Worm (Caenorhabditis elegans) whole organism, L3 larva: ENCODE results near the gene cdkl-1.

Experiments
- R02D3.7 ChIP-seq: fragments of 150-350 bp; optimal IDR thresholded peaks from 2 replicates; lab custom pipeline; 2014; ENCODE audit warnings: missing biosample characterization, missing genetic modification characterization
- ZK546.5 ChIP-seq: sonication (generic microtip); optimal IDR thresholded peaks from 2 replicates; lab custom pipeline; 2017; ENCODE audit warnings: missing biosample characterization, missing genetic modification characterization
- ama-1 ChIP-seq: fragments of 150-350 bp; optimal IDR thresholded peaks from 2 replicates; lab custom pipeline; 2018
- ceh-16 ChIP-seq: sonication (generic microtip); optimal IDR thresholded peaks from 2 replicates; lab custom pipeline; 2017; ENCODE audit warnings: missing biosample characterization, missing genetic modification characterization
- ceh-28 ChIP-seq: fragments of 150-350 bp; optimal IDR thresholded peaks from 2 replicates; lab custom pipeline; 2014; ENCODE audit warnings: missing biosample characterization, missing genetic modification reagents, missing genetic modification characterization
- ceh-82 ChIP-seq: fragments of 150-350 bp; optimal IDR thresholded peaks from 2 replicates; lab custom pipeline; 2014; ENCODE audit warnings: missing biosample characterization, missing genetic modification characterization
- ceh-9 ChIP-seq: sonication (generic microtip); optimal IDR thresholded peaks from 2 replicates; lab custom pipeline; 2018; ENCODE audit warnings: missing biosample characterization, missing genetic modification characterization
- daf-12 ChIP-seq: fragments of 150-350 bp; optimal IDR thresholded peaks from 2 replicates; lab custom pipeline; 2014; ENCODE audit warnings: missing biosample characterization, missing genetic modification reagents, missing genetic modification characterization
- egl-27 ChIP-seq: sonication (generic microtip); optimal IDR thresholded peaks from 4 replicates; lab custom pipeline; 2017; ENCODE audit warnings: missing biosample characterization, missing genetic modification reagents, missing genetic modification characterization
- elt-1 ChIP-seq: fragments of 150-350 bp; optimal IDR thresholded peaks from 2 replicates; lab custom pipeline; 2014; ENCODE audit warnings: missing biosample characterization, missing genetic modification characterization
- elt-2 ChIP-seq: sonication (generic microtip); optimal IDR thresholded peaks from 2 replicates; lab custom pipeline; 2016; ENCODE audit warnings: missing genetic modification reagents, mild to moderate bottlenecking, missing genetic modification characterization, missing compliant biosample characterization
- elt-3 ChIP-seq, 3 experiments: fragments of 150-350 bp in 1 of 3; sonication (generic microtip) in 2 of 3; optimal IDR thresholded peaks; 2 replicates in 2 of 3; 4 replicates in 1 of 3; lab custom pipeline; 2014 to 2017; ENCODE audit warnings: missing biosample characterization in 3 of 3, missing genetic modification characterization in 3 of 3
- eor-1 ChIP-seq, 2 experiments: fragments of 150-350 bp; optimal IDR thresholded peaks; 2 replicates each; lab custom pipeline; 2014 to 2018; ENCODE audit warnings: missing biosample characterization in 2 of 2, missing genetic modification characterization in 2 of 2
- fkh-10 ChIP-seq: sonication (generic microtip); optimal IDR thresholded peaks from 2 replicates; lab custom pipeline; 2017; ENCODE audit warnings: missing biosample characterization, missing genetic modification reagents, missing genetic modification characterization
- fkh-2 ChIP-seq: fragments of 150-350 bp; optimal IDR thresholded peaks from 2 replicates; lab custom pipeline; 2014; ENCODE audit warnings: missing biosample characterization, missing genetic modification reagents, missing genetic modification characterization
- hmg-11 ChIP-seq: sonication (generic microtip); optimal IDR thresholded peaks from 2 replicates; lab custom pipeline; 2016; ENCODE audit warnings: missing genetic modification characterization, missing compliant biosample characterization
- jun-1 ChIP-seq: fragments of 150-350 bp; optimal IDR thresholded peaks from 2 replicates; lab custom pipeline; 2014; ENCODE audit warnings: missing biosample characterization, missing genetic modification reagents, missing genetic modification characterization
- lin-39 ChIP-seq: fragments of 150-350 bp; optimal IDR thresholded peaks from 2 replicates; lab custom pipeline; 2018; ENCODE audit warnings: missing biosample characterization, missing genetic modification reagents, missing genetic modification characterization
- lsy-12 ChIP-seq: sonication (generic microtip); optimal IDR thresholded peaks from 2 replicates; lab custom pipeline; 2016; ENCODE audit warnings: mild to moderate bottlenecking, missing genetic modification characterization, missing compliant biosample characterization
- mdl-1 ChIP-seq: fragments of 150-350 bp; optimal IDR thresholded peaks from 2 replicates; lab custom pipeline; 2014; ENCODE audit warnings: missing biosample characterization, missing genetic modification characterization
- mml-1 ChIP-seq: fragments of 150-350 bp; sonication (generic microtip); optimal IDR thresholded peaks from 3 replicates; lab custom pipeline; 2014; ENCODE audit warnings: missing biosample characterization, missing genetic modification characterization
- nhr-11 ChIP-seq: fragments of 150-350 bp; optimal IDR thresholded peaks from 2 replicates; lab custom pipeline; 2014; ENCODE audit warnings: missing biosample characterization, missing genetic modification characterization
- nhr-12 ChIP-seq: fragments of 150-350 bp; optimal IDR thresholded peaks from 2 replicates; lab custom pipeline; 2014; ENCODE audit warnings: missing biosample characterization, missing genetic modification characterization
- nhr-23 ChIP-seq: fragments of 150-350 bp; optimal IDR thresholded peaks from 2 replicates; lab custom pipeline; 2014; ENCODE audit warnings: missing biosample characterization, missing genetic modification reagents, missing genetic modification characterization
- nhr-237 ChIP-seq: fragments of 150-350 bp; optimal IDR thresholded peaks from 2 replicates; lab custom pipeline; 2014; ENCODE audit warnings: missing biosample characterization, missing genetic modification characterization
- nhr-25 ChIP-seq: sonication (generic microtip); optimal IDR thresholded peaks from 2 replicates; lab custom pipeline; 2017; ENCODE audit warnings: missing biosample characterization, missing genetic modification characterization
- nhr-43 ChIP-seq: sonication (generic microtip); optimal IDR thresholded peaks from 2 replicates; lab custom pipeline; 2016; ENCODE audit warnings: mild to moderate bottlenecking, missing genetic modification characterization, missing compliant biosample characterization; ENCODE audit not compliant: poor library complexity, severe bottlenecking
- nhr-67 ChIP-seq: fragments of 150-350 bp; optimal IDR thresholded peaks from 2 replicates; lab custom pipeline; 2014; ENCODE audit warnings: missing biosample characterization, missing genetic modification characterization
- nhr-76 ChIP-seq: fragments of 150-350 bp; sonication (generic microtip); optimal IDR thresholded peaks from 5 replicates; lab custom pipeline; 2014; ENCODE audit warnings: missing biosample characterization, missing genetic modification characterization
- pqm-1 ChIP-seq: fragments of 150-350 bp; optimal IDR thresholded peaks from 2 replicates; lab custom pipeline; 2017; ENCODE audit warnings: missing biosample characterization, missing genetic modification characterization, inconsistent platforms
- sea-2 ChIP-seq: fragments of 150-350 bp; sonication (generic microtip); optimal IDR thresholded peaks from 4 replicates; lab custom pipeline; 2014; ENCODE audit warnings: missing biosample characterization, missing genetic modification reagents, missing genetic modification characterization
- skn-1 ChIP-seq: fragments of 150-350 bp; optimal IDR thresholded peaks from 2 replicates; lab custom pipeline; 2014; ENCODE audit warnings: missing biosample characterization, missing genetic modification characterization
- snpc-4 ChIP-seq: fragments of 150-350 bp; optimal IDR thresholded peaks from 2 replicates; lab custom pipeline; 2014; ENCODE audit warnings: missing biosample characterization, missing genetic modification characterization
- unc-62 ChIP-seq: fragments of 150-350 bp; sonication (generic microtip); optimal IDR thresholded peaks from 4 replicates; lab custom pipeline; 2014; ENCODE audit warnings: missing biosample characterization, missing genetic modification reagents, missing genetic modification characterization
- zag-1 ChIP-seq: fragments of 150-350 bp; optimal IDR thresholded peaks from 2 replicates; lab custom pipeline; 2014; ENCODE audit warnings: missing biosample characterization, missing genetic modification characterization
- ztf-11 ChIP-seq: fragments of 150-350 bp; optimal IDR thresholded peaks from 2 replicates; lab custom pipeline; 2014; ENCODE audit warnings: missing biosample characterization, missing genetic modification characterization

Gene cdkl-1

ce11 chrV:11124922-11125321, 26.2 kb downstream of the cdkl-1 start, which contains the start of gene C06H2.2:
C06H2.2 (plus strand) TSS chrV:11125222.
- TF ChIP-seq eor-1 (tag; optimal IDR thresholded peaks at IDR 0.05; lab: Kevin White, UChicago) (no peak), jun-1 (tag; lab: Kevin White, UChicago) (no peak), ceh-9 (tag; lab: Kevin White, UChicago) (no peak), unc-62 (GFP tag; lab: Kevin White, UChicago) (no peak)

ce11 chrV:11127197-11127596, 28.5 kb downstream of the cdkl-1 start, which contains the start of gene jmjd-5:
jmjd-5 (plus strand) TSS chrV:11127497.
- no peak for TF ChIP-seq fkh-10 (GFP tag; lab: Kevin White, UChicago)
- TF ChIP-seq elt-2 (tag; lab: Kevin White, UChicago), result no peak
- no peak for TF ChIP-seq ztf-11
- no peak for TF ChIP-seq mml-1
- TF ChIP-seq lin-39 (tag; lab: Kevin White, UChicago), result no peak
- TF ChIP-seq nhr-67, result no peak
- TF ChIP-seq pqm-1, result no peak
- TF ChIP-seq ceh-9 (tag; lab: Kevin White, UChicago), result no peak
- TF ChIP-seq daf-12 (tag; lab: Kevin White, UChicago), result no peak
- no peak for TF ChIP-seq ceh-82 (tag; lab: Kevin White, UChicago)
- TF ChIP-seq ZK546.5 (tag; lab: Kevin White, UChicago), result no peak
- no peak for TF ChIP-seq nhr-76 (tag; lab: Kevin White, UChicago)
- TF ChIP-seq ceh-28 (tag; lab: Kevin White, UChicago), result no peak

- no peak for TF ChIP-seq lsy-12 (tag; lab: Kevin White, UChicago)
- TF ChIP-seq fkh-10 (GFP tag; lab: Kevin White, UChicago), result no peak
- TF ChIP-seq ZK546.5 (tag; lab: Kevin White, UChicago), result no peak
- no peak for TF ChIP-seq nhr-237
- TF ChIP-seq zag-1 (tag; lab: Kevin White, UChicago), result no peak
- TF ChIP-seq nhr-23 (tag; lab: Kevin White, UChicago), result no peak
- no peak for TF ChIP-seq fkh-2 (tag; lab: Kevin White, UChicago)
- TF ChIP-seq nhr-43 (tag; lab: Kevin White, UChicago), result no peak
- no peak for TF ChIP-seq lin-39 (tag; lab: Kevin White, UChicago)
- TF ChIP-seq mdl-1 (tag; lab: Kevin White, UChicago), result no peak
- no peak for TF ChIP-seq hmg-11
- no peak for TF ChIP-seq ztf-11
Observed at ce11 chrV:11131801-11132200, 33.1 kb downstream of the cdkl-1 start.

ce11 chrV:11133516-11133915, 34.8 kb downstream of the cdkl-1 start:
- no peak for TF ChIP-seq ztf-11
- TF ChIP-seq lin-39 (tag; lab: Kevin White, UChicago), result no peak
- TF ChIP-seq jun-1 (tag; lab: Kevin White, UChicago), result no peak
- TF ChIP-seq snpc-4, result no peak
- no peak for TF ChIP-seq egl-27 (tag; lab: Kevin White, UChicago)
- TF ChIP-seq nhr-25, result no peak
- no peak for TF ChIP-seq elt-1 (tag; lab: Kevin White, UChicago)
- no peak for TF ChIP-seq daf-12 (tag; lab: Kevin White, UChicago)
- no peak for TF ChIP-seq hmg-11
- TF ChIP-seq elt-2 (tag; lab: Kevin White, UChicago), result no peak
- TF ChIP-seq nhr-43 (tag; lab: Kevin White, UChicago), result no peak
- TF ChIP-seq mml-1, result no peak
- TF ChIP-seq nhr-12 (tag; lab: Kevin White, UChicago), result no peak
- TF ChIP-seq nhr-67, result no peak

- TF ChIP-seq skn-1 (tag; lab: Kevin White, UChicago), result no peak
- no peak for TF ChIP-seq mml-1
- TF ChIP-seq ceh-82 (tag; lab: Kevin White, UChicago), result no peak
- TF ChIP-seq nhr-11, result no peak
- no peak for TF ChIP-seq ceh-28 (tag; lab: Kevin White, UChicago)
- no peak for TF ChIP-seq R02D3.7 (tag; lab: Kevin White, UChicago)
- no peak for TF ChIP-seq nhr-12 (tag; lab: Kevin White, UChicago)
- TF ChIP-seq pqm-1, result no peak
- TF ChIP-seq ceh-16, result no peak
- no peak for TF ChIP-seq elt-3 (tag; optimal IDR thresholded peaks at IDR 0.05; lab: Kevin White, UChicago)
- no peak for TF ChIP-seq fkh-10 (GFP tag; lab: Kevin White, UChicago)
- TF ChIP-seq sea-2 (GFP tag; lab: Kevin White, UChicago), result no peak
- no peak for TF ChIP-seq nhr-23 (tag; lab: Kevin White, UChicago)
- TF ChIP-seq ama-1 (lab: Kevin White, UChicago), result no peak
- no peak for TF ChIP-seq zag-1 (tag; lab: Kevin White, UChicago)
- no peak for TF ChIP-seq hmg-11
- TF ChIP-seq eor-1 (tag; optimal IDR thresholded peaks at IDR 0.05; lab: Kevin White, UChicago), result no peak
- TF ChIP-seq, all 47 proteins: peak for 0
Observed at ce11 chrV:11134296-11134695, 35.6 kb downstream of the cdkl-1 start, which contains the start of gene glb-3. glb-3 (plus strand) TSS chrV:11134596.
